Worm (Caenorhabditis elegans): ENCODE measurements around the gene F58E6.6.

F58E6.6 gene

DNA sequence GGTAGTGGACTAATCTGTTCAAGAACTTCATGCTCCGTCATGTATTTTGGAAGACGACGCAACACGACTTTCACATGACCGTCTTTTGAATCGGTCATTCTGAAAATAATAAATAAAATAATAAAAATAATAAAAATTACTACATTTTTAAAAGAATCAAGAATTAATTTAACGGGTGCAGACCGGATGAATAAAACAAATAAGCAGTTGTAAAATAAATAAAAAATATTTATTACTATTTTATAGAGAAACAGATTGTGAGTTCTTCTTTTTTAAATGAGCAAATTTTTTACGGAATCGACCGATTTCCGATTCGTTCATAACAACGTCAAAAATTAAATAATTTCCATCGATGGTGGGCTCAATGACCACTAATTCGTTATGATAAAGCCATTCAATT lies 24.8 kb upstream of the F58E6.6 start, which contains the start of gene smg-4:
smg-4 (minus strand) TSS at position 101 of the 400 bp plus-strand sequence.
- no peak for TF ChIP-seq sdz-12 (GFP tag; optimal IDR thresholded peaks at IDR 0.05)
- TF ChIP-seq F26F4.8 (GFP tag; conservative IDR thresholded peaks at IDR 0.05), result no peak
- no peak for TF ChIP-seq arid-1 (GFP tag; conservative IDR thresholded peaks at IDR 0.05)
- TF ChIP-seq nhr-48 (tag; optimal IDR thresholded peaks at IDR 0.05), result no peak
- TF ChIP-seq lim-7 (GFP tag; IDR thresholded peaks at IDR 0.05), result no peak
- no peak for TF ChIP-seq cey-2 (tag; optimal IDR thresholded peaks at IDR 0.05; ENCODE audit: borderline replicate concordance, insufficient read depth)
- no peak for TF ChIP-seq Y105C5A.15 (GFP tag; IDR thresholded peaks at IDR 0.05)

ce11 chrV:9775734-9776133 lies 22.9 kb upstream of the F58E6.6 start, which contains the start of gene F46B6.12:
F46B6.12 (minus strand) TSS chrV:9775834.
- TF ChIP-seq nhr-237 (tag; optimal IDR thresholded peaks at IDR 0.05), result no peak
- no peak for TF ChIP-seq saeg-2 (GFP tag; IDR thresholded peaks at IDR 0.05)
- TF ChIP-seq ceh-32 (tag; optimal IDR thresholded peaks at IDR 0.05; ENCODE audit: poor library complexity), result no peak
- TF ChIP-seq aly-2 (tag; optimal IDR thresholded peaks at IDR 0.05), result no peak
- TF ChIP-seq unc-62 (GFP tag; optimal IDR thresholded peaks at IDR 0.05 in 1 of 2), result peak in 1 of 2 experiments; percentile 38
- TF ChIP-seq unc-62 (tag; optimal IDR thresholded peaks at IDR 0.05), result no peak
- TF ChIP-seq F26F4.8 (GFP tag; conservative IDR thresholded peaks at IDR 0.05), result no peak
- TF ChIP-seq R02D3.7 (tag; optimal IDR thresholded peaks at IDR 0.05), result no peak
- no peak for TF ChIP-seq nhr-77 (tag; optimal IDR thresholded peaks at IDR 0.05)
- no peak for TF ChIP-seq snpc-1.2 (GFP tag; IDR thresholded peaks at IDR 0.05)

DNA sequence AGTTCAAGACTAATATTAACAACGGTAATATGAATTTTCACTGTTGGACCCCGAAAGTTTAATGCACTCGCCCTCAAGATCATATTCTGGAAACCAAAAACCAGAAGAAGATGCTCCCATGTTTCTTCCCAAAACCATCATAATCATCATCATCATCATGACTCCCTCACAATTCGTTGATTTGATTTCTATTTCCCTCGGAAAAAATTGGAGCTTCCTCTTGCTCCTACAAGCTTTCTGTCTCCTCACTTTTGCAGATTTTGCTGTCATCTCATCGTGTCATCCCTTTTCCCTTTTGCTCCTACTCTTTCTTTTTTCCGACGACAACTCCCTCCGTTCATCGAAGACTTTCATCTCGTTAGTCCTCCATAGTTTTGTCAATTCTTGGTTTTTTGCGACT lies 19.2 kb upstream of the F58E6.6 start, which contains the start of gene F46B6.2:
F46B6.2 (plus strand) TSS at position 316 of the 400 bp plus-strand sequence.
- TF ChIP-seq ctbp-1 (GFP tag; IDR thresholded peaks at IDR 0.05), result 0 out of 2 replicates have a peak, but pooled peaks have one; percentile 40
- TF ChIP-seq lin-1 (GFP tag; IDR thresholded peaks at IDR 0.05), result no peak

ce11 chrV:9771311-9771710 lies 18.5 kb upstream of the F58E6.6 start:
- no peak for TF ChIP-seq snpc-1.2 (GFP tag; IDR thresholded peaks at IDR 0.05)
- TF ChIP-seq zip-11 (GFP tag; IDR thresholded peaks at IDR 0.05), result no peak
- TF ChIP-seq cey-2 (tag; optimal IDR thresholded peaks at IDR 0.05; ENCODE audit: borderline replicate concordance, insufficient read depth), result no peak
- TF ChIP-seq madf-9 (GFP tag; conservative IDR thresholded peaks at IDR 0.05), result no peak
- no peak for TF ChIP-seq R02D3.7 (tag; optimal IDR thresholded peaks at IDR 0.05)
- no peak for TF ChIP-seq rbr-2 (tag; optimal IDR thresholded peaks at IDR 0.05)
- no peak for TF ChIP-seq spr-1 (tag; optimal IDR thresholded peaks at IDR 0.05)
- no peak for TF ChIP-seq T26A8.4 (GFP tag; IDR thresholded peaks at IDR 0.05)
- TF ChIP-seq pqm-1 (tag; optimal IDR thresholded peaks at IDR 0.05), result no peak
- TF ChIP-seq ces-1 (GFP tag; optimal IDR thresholded peaks at IDR 0.05), result no peak

ce11 chrV:9768828-9769778 lies 16.3 kb upstream of the F58E6.6 start, which contains the start of gene unc-42:
unc-42 (minus strand) TSS chrV:9769391.
- TF ChIP-seq mxl-3 (GFP tag; optimal IDR thresholded peaks at IDR 0.05) (no peak), unc-39 (tag; optimal IDR thresholded peaks at IDR 0.05) (no peak), ceh-62 (tag; optimal IDR thresholded peaks at IDR 0.05) (no peak), unc-62 (GFP tag; optimal IDR thresholded peaks at IDR 0.05 in 1 of 2) (peak in 1 of 2 experiments; percentile 4), unc-62 (tag; optimal IDR thresholded peaks at IDR 0.05) (no peak), fos-1 (tag; optimal IDR thresholded peaks at IDR 0.05) (no peak), ctbp-1 (GFP tag; IDR thresholded peaks at IDR 0.05) (peak; percentile 70), fkh-10 (GFP tag; optimal IDR thresholded peaks at IDR 0.05) (peak; percentile 73), zip-11 (GFP tag; IDR thresholded peaks at IDR 0.05) (no peak), lim-7 (GFP tag; IDR thresholded peaks at IDR 0.05) (no peak), nhr-102 (tag; optimal IDR thresholded peaks at IDR 0.05) (no peak), lsy-2 (tag; optimal IDR thresholded peaks at IDR 0.05) (peak in 1 of 2 experiments; percentile 40), dve-1 (tag; optimal IDR thresholded peaks at IDR 0.05; ENCODE audit: insufficient read depth) (no peak), nhr-42 (GFP tag; IDR thresholded peaks at IDR 0.05) (no peak), ces-1 (GFP tag; optimal IDR thresholded peaks at IDR 0.05) (peak; percentile 100), mep-1 (tag; optimal IDR thresholded peaks at IDR 0.05) (no peak), ztf-11 (tag; optimal IDR thresholded peaks at IDR 0.05) (no peak), aha-1 (tag) (peak; percentile 2), F37D6.2 (tag; optimal IDR thresholded peaks at IDR 0.05) (no peak), set-16 (GFP tag; IDR thresholded peaks at IDR 0.05) (peak; percentile 93), lin-39 (tag; optimal IDR thresholded peaks at IDR 0.05) (no peak), daf-19 (GFP tag; conservative IDR thresholded peaks at IDR 0.05) (no peak), skn-1 (tag; optimal IDR thresholded peaks at IDR 0.05) (no peak)

Data from whole organism, L4 larva.